Worm (Caenorhabditis elegans): ENCODE data around the gene hlh-11.

ce11 chrIII:9666668-9667067 is 47.2 kb downstream of the hlh-11 start:
- no peak for TF ChIP-seq ama-1 (optimal IDR thresholded peaks at IDR 0.05)
- TF ChIP-seq ceh-48 (tag; optimal IDR thresholded peaks at IDR 0.05): no peak
- TF ChIP-seq zip-5 (tag; optimal IDR thresholded peaks at IDR 0.05): no peak
- TF ChIP-seq F13H6.1 (tag; optimal IDR thresholded peaks at IDR 0.05): no peak
- TF ChIP-seq dmd-4 (tag; optimal IDR thresholded peaks at IDR 0.05; ENCODE audit: borderline replicate concordance): no peak
